Fruit fly (Drosophila melanogaster) whole organism, prepupa: ENCODE measurements around the gene CG14907.

ENCODE experiments used
- CG10669 ChIP-seq: fragments of 200-800 bp; sonication (Bioruptor generic); optimal IDR thresholded peaks from 3 replicates; lab custom pipeline; 2018; ENCODE audit warnings: missing biosample characterization, mild to moderate bottlenecking, missing genetic modification characterization, moderate library complexity
- CG16779 ChIP-seq: fragments of 200-800 bp; sonication (Bioruptor generic); optimal IDR thresholded peaks from 3 replicates; lab custom pipeline; 2017; ENCODE audit warnings: missing biosample characterization, mild to moderate bottlenecking, missing genetic modification characterization
- CG31627 ChIP-seq: fragments of 200-800 bp; sonication (Bioruptor generic); optimal IDR thresholded peaks from 3 replicates; lab custom pipeline; 2016; ENCODE audit warnings: missing biosample characterization, missing genetic modification characterization
- CG6792 ChIP-seq: fragments of 200-800 bp; sonication (Bioruptor generic); optimal IDR thresholded peaks from 3 replicates; lab custom pipeline; 2016; ENCODE audit warnings: missing biosample characterization, missing genetic modification characterization
- CG6854 ChIP-seq: fragments of 200-800 bp; sonication (Bioruptor generic); optimal IDR thresholded peaks from 2 replicates; lab custom pipeline; 2017; ENCODE audit warnings: missing biosample characterization, mild to moderate bottlenecking, missing genetic modification characterization
- CG8119 ChIP-seq: fragments of 200-800 bp; sonication (Bioruptor generic); IDR thresholded peaks from 3 replicates; pipeline ENCODE4 v1.3.6; 2022; ENCODE audit warnings: missing biosample characterization, missing genetic modification characterization
- Gug ChIP-seq: fragments of 200-800 bp; sonication (Bioruptor generic); IDR thresholded peaks from 2 replicates; pipeline ENCODE4 v1.3.6; 2022; ENCODE audit warnings: missing biosample characterization, missing genetic modification characterization
- Hr39 ChIP-seq: fragments of 200-800 bp; sonication (Bioruptor generic); optimal IDR thresholded peaks from 2 replicates; lab custom pipeline; 2016; ENCODE audit warnings: missing biosample characterization, missing genetic modification characterization
- Lpt ChIP-seq: fragments of 200-800 bp; sonication (Bioruptor generic); optimal IDR thresholded peaks from 3 replicates; lab custom pipeline; 2016; ENCODE audit warnings: missing biosample characterization, missing genetic modification characterization
- Sox102F ChIP-seq: fragments of 200-800 bp; sonication (Bioruptor generic); optimal IDR thresholded peaks from 2 replicates; lab custom pipeline; 2016; ENCODE audit warnings: missing biosample characterization, mild to moderate bottlenecking, missing genetic modification characterization
- cyc ChIP-seq: fragments of 200-800 bp; sonication (Bioruptor generic); optimal IDR thresholded peaks from 3 replicates; lab custom pipeline; 2016; ENCODE audit warnings: missing biosample characterization, missing genetic modification characterization
- dsx ChIP-seq: fragments of 200-800 bp; optimal IDR thresholded peaks from 3 replicates; lab custom pipeline; 2019; ENCODE audit warnings: missing biosample characterization, mild to moderate bottlenecking, missing genetic modification characterization, moderate library complexity; ENCODE audit not compliant: poor library complexity, severe bottlenecking
- salr ChIP-seq, 2 experiments: fragments of 200-800 bp; sonication (Bioruptor generic); optimal IDR thresholded peaks; 3 replicates each; lab custom pipeline; 2016 to 2018; ENCODE audit warnings: missing biosample characterization in 2 of 2, missing genetic modification characterization in 2 of 2, mild to moderate bottlenecking in 1 of 2

dm6 chr3R:16649282-16649681 lies 2.8 kb downstream of the CG14907 start:
- TF ChIP-seq CG10669 (GFP tag; lab: Kevin White, UChicago) (no peak), CG6792 (GFP tag; lab: Kevin White, UChicago) (no peak), Hr39 (GFP tag; lab: Kevin White, UChicago) (no peak), Sox102F (GFP tag; lab: Kevin White, UChicago) (no peak), CG16779 (tag; lab: Kevin White, UChicago) (no peak), salr (GFP tag; optimal IDR thresholded peaks at IDR 0.05; lab: Kevin White, UChicago) (no peak), Lpt (GFP tag; lab: Kevin White, UChicago) (no peak), Gug (GFP tag; lab: Robert Waterston, UW) (no peak), dsx (GFP tag; lab: Kevin White, UChicago) (no peak), CG31627 (no peak), cyc (GFP tag; lab: Kevin White, UChicago) (no peak), CG6854 (GFP tag; lab: Kevin White, UChicago) (no peak), CG8119 (GFP tag; lab: Robert Waterston, UW) (no peak)
